Fruit fly (Drosophila melanogaster) whole organism, embryonic: Measurements from ENCODE around the gene CG11089.

ENCODE experiments used
- Atf6 ChIP-seq: fragments of 200-800 bp; sonication (Bioruptor generic); IDR thresholded peaks from 2 replicates; pipeline ENCODE4 v1.3.6; 2022; ENCODE audit warnings: missing biosample characterization, missing genetic modification characterization
- BEAF-32 ChIP-seq: fragments of 200-800 bp; sonication (Bioruptor generic); optimal IDR thresholded peaks from 3 replicates; lab custom pipeline; 2017; ENCODE audit warnings: missing biosample characterization, missing genetic modification characterization, mild to moderate bottlenecking, moderate library complexity, missing genetic modification reagents
- CG10543 ChIP-seq: fragments of 200-800 bp; sonication (Bioruptor generic); optimal IDR thresholded peaks from 3 replicates; lab custom pipeline; 2017; ENCODE audit warnings: missing biosample characterization, mild to moderate bottlenecking, missing genetic modification characterization, moderate library complexity
- CG12071 ChIP-seq: fragments of 200-800 bp; sonication (Bioruptor generic); optimal IDR thresholded peaks from 3 replicates; lab custom pipeline; 2018; ENCODE audit warnings: missing biosample characterization, mild to moderate bottlenecking, missing genetic modification characterization
- CG12104 ChIP-seq: fragments of 200-800 bp; sonication (Bioruptor generic); optimal IDR thresholded peaks from 3 replicates; lab custom pipeline; 2016; ENCODE audit warnings: missing biosample characterization, missing genetic modification characterization
- CG12942 ChIP-seq: fragments of 200-800 bp; sonication (Bioruptor generic); optimal IDR thresholded peaks from 3 replicates; lab custom pipeline; 2016; ENCODE audit warnings: missing biosample characterization, missing genetic modification characterization
- CG13287 ChIP-seq: fragments of 200-800 bp; sonication (Bioruptor generic); IDR thresholded peaks from 2 replicates; pipeline ENCODE4 v1.3.6; 2022; ENCODE audit warnings: missing biosample characterization, missing genetic modification characterization; ENCODE audit not compliant: partially characterized antibody
- CG14710 ChIP-seq: fragments of 200-800 bp; sonication (Bioruptor generic); optimal IDR thresholded peaks from 3 replicates; lab custom pipeline; 2019; ENCODE audit warnings: missing biosample characterization, mild to moderate bottlenecking, missing genetic modification characterization, moderate library complexity
- CG15011 ChIP-seq: fragments of 200-800 bp; sonication (Bioruptor generic); optimal IDR thresholded peaks from 3 replicates; lab custom pipeline; 2018; ENCODE audit warnings: missing biosample characterization, mild to moderate bottlenecking, missing genetic modification characterization
- CG1529 ChIP-seq: fragments of 200-800 bp; sonication (Bioruptor generic); optimal IDR thresholded peaks from 3 replicates; lab custom pipeline; 2018; ENCODE audit warnings: missing biosample characterization, missing genetic modification characterization
- CG15601 ChIP-seq: fragments of 200-800 bp; sonication (Bioruptor generic); optimal IDR thresholded peaks from 3 replicates; lab custom pipeline; 2019; ENCODE audit warnings: missing biosample characterization, mild to moderate bottlenecking, missing genetic modification characterization, moderate library complexity
- CG1647 ChIP-seq: fragments of 200-800 bp; sonication (Bioruptor generic); optimal IDR thresholded peaks from 3 replicates; lab custom pipeline; 2016; ENCODE audit warnings: missing biosample characterization, missing genetic modification characterization
- CG17359 ChIP-seq: fragments of 200-800 bp; sonication (Bioruptor generic); optimal IDR thresholded peaks from 3 replicates; lab custom pipeline; 2018; ENCODE audit warnings: missing biosample characterization, mild to moderate bottlenecking, missing genetic modification characterization, moderate library complexity
- CG17612 ChIP-seq: fragments of 200-800 bp; sonication (Bioruptor generic); IDR thresholded peaks from 2 replicates; pipeline ENCODE4 v1.3.6; 2022; ENCODE audit warnings: missing biosample characterization, missing genetic modification characterization
- CG17829 ChIP-seq: fragments of 200-800 bp; optimal IDR thresholded peaks from 2 replicates; lab custom pipeline; 2019; ENCODE audit warnings: missing biosample characterization, mild to moderate bottlenecking, missing genetic modification characterization, moderate library complexity
- CG2678 ChIP-seq: fragments of 200-800 bp; sonication (Bioruptor generic); optimal IDR thresholded peaks from 3 replicates; lab custom pipeline; 2019; ENCODE audit warnings: missing biosample characterization, mild to moderate bottlenecking, missing genetic modification characterization, moderate library complexity
- CG2889 ChIP-seq: fragments of 200-800 bp; sonication (Bioruptor generic); IDR thresholded peaks from 3 replicates; pipeline ENCODE4 v1.3.6; 2022; ENCODE audit warnings: missing biosample characterization, missing genetic modification characterization
- CG31388 ChIP-seq: fragments of 200-800 bp; sonication (Bioruptor generic); optimal IDR thresholded peaks from 2 replicates; lab custom pipeline; 2016; ENCODE audit warnings: missing biosample characterization, missing genetic modification characterization
- CG34422 ChIP-seq: fragments of 200-800 bp; sonication (Bioruptor generic); IDR thresholded peaks from 3 replicates; pipeline ENCODE4 v1.3.6; 2022; ENCODE audit warnings: missing biosample characterization, missing genetic modification characterization
- CG3838 ChIP-seq: fragments of 200-800 bp; sonication (Bioruptor generic); optimal IDR thresholded peaks from 3 replicates; lab custom pipeline; 2016; ENCODE audit warnings: missing biosample characterization, missing genetic modification characterization
- CG43689 ChIP-seq: fragments of 200-800 bp; sonication (Bioruptor generic); IDR thresholded peaks from 2 replicates; pipeline ENCODE4 v1.3.6; 2022; ENCODE audit warnings: missing biosample characterization, missing genetic modification characterization
- CG4404 ChIP-seq: fragments of 200-800 bp; sonication (Bioruptor generic); IDR thresholded peaks from 2 replicates; pipeline ENCODE4 v1.3.6; 2022; ENCODE audit warnings: missing biosample characterization, missing genetic modification characterization
- CG9215 ChIP-seq: fragments of 200-800 bp; sonication (Bioruptor generic); IDR thresholded peaks from 2 replicates; pipeline ENCODE4 v1.3.6; 2022; ENCODE audit warnings: missing biosample characterization, missing genetic modification characterization
- CHES-1-like ChIP-seq: fragments of 200-800 bp; sonication (Bioruptor generic); optimal IDR thresholded peaks from 2 replicates; lab custom pipeline; 2016; ENCODE audit warnings: missing biosample characterization, missing genetic modification characterization
- Dip2 ChIP-seq: fragments of 200-800 bp; sonication (Bioruptor generic); IDR thresholded peaks from 2 replicates; pipeline ENCODE4 v1.3.6; 2022; ENCODE audit warnings: missing biosample characterization, missing genetic modification characterization
- ERR ChIP-seq: fragments of 200-800 bp; sonication (Bioruptor generic); optimal IDR thresholded peaks from 2 replicates; lab custom pipeline; 2016; ENCODE audit warnings: missing biosample characterization, missing genetic modification characterization
- Elba2 ChIP-seq: fragments of 200-800 bp; sonication (Bioruptor generic); optimal IDR thresholded peaks from 3 replicates; lab custom pipeline; 2016; ENCODE audit warnings: missing biosample characterization, missing genetic modification characterization
- Hr78 ChIP-seq, 2 experiments: fragments of 200-800 bp in 1 of 2; fragments of >200 bp in 1 of 2; sonication (Bioruptor generic) in 1 of 2; optimal IDR thresholded peaks; 2 replicates each; lab custom pipeline; 2017 to 2019; ENCODE audit warnings: missing biosample characterization in 2 of 2, missing genetic modification characterization in 2 of 2, mild to moderate bottlenecking in 1 of 2, moderate library complexity in 1 of 2
- Kr ChIP-seq: fragments of 200-800 bp; sonication (Bioruptor generic); optimal IDR thresholded peaks from 2 replicates; lab custom pipeline; 2017; ENCODE audit warnings: missing biosample characterization, mild to moderate bottlenecking, missing genetic modification characterization
- Xbp1 ChIP-seq: fragments of 200-800 bp; sonication (Bioruptor generic); optimal IDR thresholded peaks from 3 replicates; lab custom pipeline; 2016; ENCODE audit warnings: missing biosample characterization, mild to moderate bottlenecking, missing genetic modification characterization
- abd-A ChIP-seq: fragments of 200-800 bp; sonication (Bioruptor generic); optimal IDR thresholded peaks from 3 replicates; lab custom pipeline; 2019; ENCODE audit warnings: missing biosample characterization, mild to moderate bottlenecking, missing genetic modification characterization, moderate library complexity
- al ChIP-seq: fragments of 200-800 bp; sonication (Bioruptor generic); IDR thresholded peaks from 2 replicates; pipeline ENCODE4 v1.3.6; 2022; ENCODE audit warnings: missing biosample characterization, missing genetic modification characterization
- ase ChIP-seq: fragments of 200-800 bp; sonication (Bioruptor generic); IDR thresholded peaks from 3 replicates; pipeline ENCODE4 v1.3.6; 2022; ENCODE audit warnings: missing biosample characterization, missing genetic modification characterization
- bigmax ChIP-seq: fragments of 200-800 bp; sonication (Bioruptor generic); optimal IDR thresholded peaks from 2 replicates; lab custom pipeline; 2018; ENCODE audit warnings: missing biosample characterization, mild to moderate bottlenecking, missing genetic modification characterization
- bsh ChIP-seq, 2 experiments: fragments of 200-800 bp; sonication (Bioruptor generic); optimal IDR thresholded peaks; 2 replicates each; lab custom pipeline; 2017 to 2018; ENCODE audit warnings: mild to moderate bottlenecking in 2 of 2, missing biosample characterization in 2 of 2, missing genetic modification characterization in 2 of 2, moderate library complexity in 1 of 2
- chif ChIP-seq, 2 experiments: fragments of 200-800 bp; sonication (Bioruptor generic); optimal IDR thresholded peaks; 3 replicates each; lab custom pipeline; 2016; ENCODE audit warnings: missing biosample characterization in 2 of 2, missing genetic modification characterization in 2 of 2
- fd96Cb ChIP-seq: fragments of 200-800 bp; sonication (Bioruptor generic); optimal IDR thresholded peaks from 2 replicates; lab custom pipeline; 2018; ENCODE audit warnings: missing biosample characterization, mild to moderate bottlenecking, missing genetic modification characterization, moderate library complexity
- hth ChIP-seq: fragments of >200 bp; optimal IDR thresholded peaks from 2 replicates; lab custom pipeline; 2017; ENCODE audit warnings: inconsistent platforms
- oc ChIP-seq: fragments of 200-800 bp; sonication (Bioruptor generic); optimal IDR thresholded peaks from 2 replicates; lab custom pipeline; 2018; ENCODE audit warnings: missing biosample characterization, mild to moderate bottlenecking, missing genetic modification characterization, moderate library complexity
- peb ChIP-seq: fragments of 200-800 bp; sonication (Bioruptor generic); IDR thresholded peaks from 2 replicates; pipeline ENCODE4 v1.3.6; 2022; ENCODE audit warnings: missing biosample characterization, missing genetic modification characterization
- pita ChIP-seq: fragments of 200-800 bp; sonication (Bioruptor generic); optimal IDR thresholded peaks from 2 replicates; lab custom pipeline; 2017; ENCODE audit warnings: missing biosample characterization, mild to moderate bottlenecking, missing genetic modification characterization
- pum ChIP-seq: fragments of 200-800 bp; sonication (Bioruptor generic); optimal IDR thresholded peaks from 2 replicates; lab custom pipeline; 2016; ENCODE audit warnings: missing biosample characterization, missing genetic modification characterization
- run ChIP-seq: fragments of 200-800 bp; sonication (Bioruptor generic); optimal IDR thresholded peaks from 3 replicates; lab custom pipeline; 2018; ENCODE audit warnings: missing biosample characterization, mild to moderate bottlenecking, missing genetic modification characterization
- schlank ChIP-seq: fragments of 200-800 bp; sonication (Bioruptor generic); optimal IDR thresholded peaks from 2 replicates; lab custom pipeline; 2018; ENCODE audit warnings: missing biosample characterization, mild to moderate bottlenecking, missing genetic modification characterization
- slou ChIP-seq: fragments of 200-800 bp; sonication (Bioruptor generic); optimal IDR thresholded peaks from 3 replicates; lab custom pipeline; 2016; ENCODE audit warnings: missing biosample characterization, missing genetic modification characterization
- stwl ChIP-seq: fragments of 200-800 bp; sonication (Bioruptor generic); optimal IDR thresholded peaks from 3 replicates; lab custom pipeline; 2018; ENCODE audit warnings: missing biosample characterization, mild to moderate bottlenecking, missing genetic modification characterization, moderate library complexity
- trem ChIP-seq: fragments of 200-800 bp; optimal IDR thresholded peaks from 3 replicates; lab custom pipeline; 2019; ENCODE audit warnings: missing biosample characterization, mild to moderate bottlenecking, missing genetic modification characterization, moderate library complexity
- trh ChIP-seq: fragments of 200-800 bp; sonication (Bioruptor generic); optimal IDR thresholded peaks from 2 replicates; lab custom pipeline; 2016; ENCODE audit warnings: missing biosample characterization, missing genetic modification characterization
- tx ChIP-seq: fragments of 200-800 bp; sonication (Bioruptor generic); optimal IDR thresholded peaks from 2 replicates; lab custom pipeline; 2016; ENCODE audit warnings: missing biosample characterization, missing genetic modification characterization
- usp ChIP-seq: fragments of >200 bp; optimal IDR thresholded peaks from 2 replicates; lab custom pipeline; 2017; ENCODE audit warnings: missing biosample characterization, missing genetic modification characterization
- yki ChIP-seq: fragments of >200 bp; optimal IDR thresholded peaks from 3 replicates; lab custom pipeline; 2018
- zen ChIP-seq: fragments of 200-800 bp; sonication (Bioruptor generic); optimal IDR thresholded peaks from 3 replicates; lab custom pipeline; 2018; ENCODE audit warnings: missing biosample characterization, mild to moderate bottlenecking, missing genetic modification characterization, moderate library complexity

CG11089 gene

dm6 chr3R:24829887-24830351 lies 46.9 kb upstream of the CG11089 start, which contains the start of the genes Kaz and CG43273 (continued):
- TF ChIP-seq Xbp1 (GFP tag; lab: Kevin White, UChicago) (peak; percentile 75), CG17359 (tag; lab: Kevin White, UChicago) (peak; percentile 46), bigmax (no peak), slou (GFP tag; lab: Kevin White, UChicago) (peak; percentile 35), hth (no peak), schlank (tag; lab: Kevin White, UChicago) (no peak), CG34422 (GFP tag; lab: Robert Waterston, UW) (0 out of 3 replicates have a peak, but pooled peaks have one; percentile 52), abd-A (tag; lab: Kevin White, UChicago) (no peak), al (GFP tag; lab: Robert Waterston, UW) (peak; percentile 36; the same call in 1 of the 2 replicates), chif (GFP tag; optimal IDR thresholded peaks at IDR 0.05; lab: Kevin White, UChicago) (peak in 1 of 2 experiments; percentile 11), ase (GFP tag; lab: Robert Waterston, UW) (no peak), CG12942 (GFP tag; lab: Kevin White, UChicago) (peak; percentile 40), CHES-1-like (GFP tag; lab: Kevin White, UChicago) (no peak), CG2678 (tag; lab: Kevin White, UChicago) (no peak), CG3838 (peak; percentile 8), CG1529 (GFP tag; lab: Kevin White, UChicago) (no peak), zen (peak; percentile 93), CG4404 (GFP tag; lab: Robert Waterston, UW) (no peak), peb (GFP tag; lab: Robert Waterston, UW) (peak; percentile 37; the same call in 1 of the 2 replicates), oc (tag; lab: Kevin White, UChicago) (peak; percentile 76), CG9215 (GFP tag; lab: Robert Waterston, UW) (peak; percentile 50), CG31388 (GFP tag; lab: Kevin White, UChicago) (no peak), bsh (GFP tag; optimal IDR thresholded peaks at IDR 0.05; lab: Kevin White, UChicago) (no peak), pum (GFP tag; lab: Kevin White, UChicago) (peak; percentile 0), tx (GFP tag; lab: Kevin White, UChicago) (no peak), CG12071 (GFP tag; lab: Kevin White, UChicago) (no peak), CG15601 (tag; lab: Kevin White, UChicago) (peak; percentile 43), CG43689 (no peak), CG12104 (peak; percentile 0), usp (no peak), Atf6 (no peak), CG13287 (GFP tag; lab: Robert Waterston, UW) (peak; percentile 22; the same call in 1 of the 2 replicates), BEAF-32 (GFP tag; lab: Kevin White, UChicago) (peak; percentile 27), stwl (tag; lab: Kevin White, UChicago) (no peak), Dip2 (GFP tag; lab: Robert Waterston, UW) (no peak), trem (tag; lab: Kevin White, UChicago) (peak; percentile 86), CG1647 (GFP tag; lab: Kevin White, UChicago) (no peak), CG2889 (GFP tag; lab: Robert Waterston, UW) (no peak), Elba2 (GFP tag; lab: Kevin White, UChicago) (no peak), Kr (GFP tag; lab: Kevin White, UChicago) (no peak), yki (lab: Kevin White, UChicago) (no peak), run (tag; lab: Kevin White, UChicago) (no peak), fd96Cb (tag; lab: Kevin White, UChicago) (peak; percentile 34), trh (GFP tag; lab: Kevin White, UChicago) (no peak), Hr78 (GFP tag; optimal IDR thresholded peaks at IDR 0.05; lab: Kevin White, UChicago) (no peak), CG14710 (tag; lab: Kevin White, UChicago) (peak; percentile 81), CG17829 (tag; lab: Kevin White, UChicago) (peak; percentile 73), pita (GFP tag; lab: Kevin White, UChicago) (no peak), CG10543 (GFP tag; lab: Kevin White, UChicago) (no peak), CG17612 (GFP tag; lab: Robert Waterston, UW) (no peak), ERR (no peak), CG15011 (GFP tag; lab: Kevin White, UChicago) (no peak)
